Fruit fly (Drosophila melanogaster): ENCODE measurements around the gene wb.

DNA sequence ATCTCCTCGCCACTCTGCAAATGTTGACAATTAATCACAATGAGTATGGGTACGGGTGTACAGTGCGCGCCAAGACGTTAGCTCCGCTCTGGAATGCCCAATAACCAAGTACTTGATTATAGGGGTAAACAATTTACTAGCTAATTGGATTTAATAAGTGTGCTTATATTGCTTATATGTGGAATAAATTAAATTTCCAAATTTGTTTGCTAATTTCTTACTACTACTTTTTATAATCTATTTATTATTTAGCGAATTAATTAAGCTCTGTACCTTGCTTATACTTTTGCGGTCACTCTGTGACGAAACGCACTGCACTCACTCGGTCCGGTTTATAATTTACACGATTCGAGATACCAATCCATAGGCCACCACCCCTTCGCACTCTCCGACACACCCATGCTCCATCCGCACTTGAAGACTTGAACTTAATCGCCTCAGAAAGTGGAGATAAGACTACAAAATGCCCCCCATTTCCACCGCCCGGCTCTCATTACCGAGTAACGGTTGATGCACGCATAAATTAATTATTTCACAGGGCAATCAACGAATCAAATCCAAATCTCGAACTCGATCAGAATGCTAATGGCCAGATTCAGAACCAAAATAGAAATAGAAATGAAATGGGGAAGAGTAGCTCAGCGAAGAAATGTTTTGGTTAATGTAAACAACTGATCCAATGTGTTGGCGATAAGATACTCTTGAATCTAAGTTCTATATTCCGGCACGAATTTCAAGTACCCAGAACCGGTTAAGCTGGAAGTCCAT, 25.1 kb upstream of the wb start:
- TF ChIP-seq CTCF (optimal IDR thresholded peaks at IDR 0.05) (no peak), CG8478 (optimal IDR thresholded peaks at IDR 0.05) (no peak)
